Fruit fly (Drosophila melanogaster): ENCODE measurements around the gene lmgB.

lmgB gene

DNA sequence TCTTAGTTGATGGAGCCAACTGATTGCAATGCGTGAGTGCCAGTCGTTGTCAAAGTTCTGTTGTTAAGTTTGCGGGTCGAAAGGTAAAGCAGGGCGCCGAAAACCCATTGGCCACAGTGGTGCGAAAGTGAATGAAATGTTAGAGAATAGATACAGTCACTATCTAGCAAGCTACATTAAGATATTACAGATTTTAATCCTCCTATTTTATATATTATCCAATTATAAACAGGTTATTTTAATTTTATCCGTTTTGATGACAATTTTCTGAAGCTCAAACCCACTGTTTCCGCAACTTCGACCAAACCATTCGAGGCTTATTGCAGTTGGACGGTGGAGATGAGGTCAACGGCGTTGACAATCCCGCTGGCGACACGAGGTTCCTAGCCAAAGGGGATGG lies 24.1 kb upstream of the lmgB start (continued):
- TF ChIP-seq CG34376 (GFP tag; optimal IDR thresholded peaks at IDR 0.05) (no peak), CG8359 (GFP tag; optimal IDR thresholded peaks at IDR 0.05; ENCODE audit: borderline replicate concordance) (no peak), CG10209 (GFP tag; optimal IDR thresholded peaks at IDR 0.05) (peak; percentile 9), CG9932 (GFP tag; IDR thresholded peaks at IDR 0.05) (no peak), Xrp1 (GFP tag; IDR thresholded peaks at IDR 0.05) (peak; percentile 72), fd96Cb (tag; optimal IDR thresholded peaks at IDR 0.05) (peak; percentile 46), oc (tag; optimal IDR thresholded peaks at IDR 0.05) (no peak), ranshi (GFP tag; IDR thresholded peaks at IDR 0.05) (0 out of 2 replicates have a peak, but pooled peaks have one; percentile 60), Jarid2 (GFP tag; optimal IDR thresholded peaks at IDR 0.05) (no peak), CG15269 (tag; optimal IDR thresholded peaks at IDR 0.05) (no peak), yki (optimal IDR thresholded peaks at IDR 0.05) (no peak), ATbp (GFP tag; optimal IDR thresholded peaks at IDR 0.05) (no peak), CG6654 (GFP tag; optimal IDR thresholded peaks at IDR 0.05) (peak; percentile 12), sna (GFP tag; IDR thresholded peaks at IDR 0.05; ENCODE audit: partially characterized antibody) (no peak), CG11723 (GFP tag; optimal IDR thresholded peaks at IDR 0.05) (no peak), hbn (GFP tag; IDR thresholded peaks at IDR 0.05; ENCODE audit: partially characterized antibody) (no peak), dysf (GFP tag; IDR thresholded peaks at IDR 0.05) (no peak), cas (GFP tag; IDR thresholded peaks at IDR 0.05) (no peak), CG18764 (GFP tag; optimal IDR thresholded peaks at IDR 0.05) (peak; percentile 8), fd3F (GFP tag; optimal IDR thresholded peaks at IDR 0.05) (no peak), CG10979 (tag; optimal IDR thresholded peaks at IDR 0.05) (peak; percentile 66), unc-4 (GFP tag; IDR thresholded peaks at IDR 0.05; ENCODE audit: partially characterized antibody) (no peak), tin (GFP tag; optimal IDR thresholded peaks at IDR 0.05) (peak; percentile 12), lilli (GFP tag; optimal IDR thresholded peaks at IDR 0.05) (no peak), Nf-YC (tag; optimal IDR thresholded peaks at IDR 0.05) (no peak), Aef1 (GFP tag; IDR thresholded peaks at IDR 0.05) (no peak), inv (GFP tag; IDR thresholded peaks at IDR 0.05; ENCODE audit: partially characterized antibody) (no peak), CG9215 (GFP tag; IDR thresholded peaks at IDR 0.05) (no peak), Tbp (GFP tag; optimal IDR thresholded peaks at IDR 0.05) (no peak), CG3407 (GFP tag; optimal IDR thresholded peaks at IDR 0.05) (peak; percentile 36), CG17829 (tag; optimal IDR thresholded peaks at IDR 0.05) (peak; percentile 30), CG8388 (GFP tag; optimal IDR thresholded peaks at IDR 0.05) (peak; percentile 33), sim (GFP tag; IDR thresholded peaks at IDR 0.05) (no peak), CG9797 (GFP tag; optimal IDR thresholded peaks at IDR 0.05) (no peak), Ptx1 (GFP tag; IDR thresholded peaks at IDR 0.05) (no peak; the same call in 1 of the 2 replicates), HLH4C (GFP tag; IDR thresholded peaks at IDR 0.05; ENCODE audit: partially characterized antibody) (no peak), Optix (GFP tag; IDR thresholded peaks at IDR 0.05) (no peak), ttk (GFP tag; IDR thresholded peaks at IDR 0.05) (no peak), aop (GFP tag; IDR thresholded peaks at IDR 0.05) (no peak), stc (GFP tag; IDR thresholded peaks at IDR 0.05) (peak; percentile 57), CG1647 (GFP tag; optimal IDR thresholded peaks at IDR 0.05) (peak; percentile 37), Bdp1 (GFP tag; optimal IDR thresholded peaks at IDR 0.05) (no peak), CG5180 (GFP tag; optimal IDR thresholded peaks at IDR 0.05) (no peak), Fer2 (tag; optimal IDR thresholded peaks at IDR 0.05) (no peak), Gug (GFP tag; IDR thresholded peaks at IDR 0.05) (no peak), CG10565 (GFP tag; optimal IDR thresholded peaks at IDR 0.05) (no peak), CG14860 (GFP tag; IDR thresholded peaks at IDR 0.05; ENCODE audit: partially characterized antibody) (no peak), phol (tag; optimal IDR thresholded peaks at IDR 0.05) (peak; percentile 58), prd (optimal IDR thresholded peaks at IDR 0.05) (no peak), prd (GFP tag; IDR thresholded peaks at IDR 0.05) (peak; percentile 66; the same call in 2 of the 3 replicates), HLH54F (GFP tag; optimal IDR thresholded peaks at IDR 0.05) (no peak), repo (GFP tag; optimal IDR thresholded peaks at IDR 0.05) (no peak)
